Fruit fly (Drosophila melanogaster) whole organism, embryonic: ENCODE data around the gene CycC.

Experiments
- CG11695 ChIP-seq: fragments of 200-800 bp; sonication (Bioruptor generic); IDR thresholded peaks from 3 replicates; pipeline ENCODE4 v1.3.6; 2022; ENCODE audit warnings: missing biosample characterization, missing genetic modification characterization
- CG12155 ChIP-seq: fragments of 200-800 bp; sonication (Bioruptor generic); optimal IDR thresholded peaks from 3 replicates; lab custom pipeline; 2016; ENCODE audit warnings: missing biosample characterization, missing genetic modification characterization
- CG12299 ChIP-seq: fragments of 200-800 bp; sonication (Bioruptor generic); optimal IDR thresholded peaks from 2 replicates; lab custom pipeline; 2018; ENCODE audit warnings: missing biosample characterization, mild to moderate bottlenecking, missing genetic modification characterization
- CG1603 ChIP-seq: fragments of 200-800 bp; sonication (Bioruptor generic); optimal IDR thresholded peaks from 2 replicates; lab custom pipeline; 2019; ENCODE audit warnings: missing biosample characterization, mild to moderate bottlenecking, missing genetic modification characterization, moderate library complexity
- CG1647 ChIP-seq: fragments of 200-800 bp; sonication (Bioruptor generic); optimal IDR thresholded peaks from 3 replicates; lab custom pipeline; 2016; ENCODE audit warnings: missing biosample characterization, missing genetic modification characterization
- CG17802 ChIP-seq: fragments of 200-800 bp; sonication (Bioruptor generic); optimal IDR thresholded peaks from 2 replicates; lab custom pipeline; 2018; ENCODE audit warnings: missing biosample characterization, mild to moderate bottlenecking, missing genetic modification characterization, moderate library complexity
- CG18262 ChIP-seq: fragments of 200-800 bp; optimal IDR thresholded peaks from 3 replicates; lab custom pipeline; 2019; ENCODE audit warnings: missing biosample characterization, mild to moderate bottlenecking, missing genetic modification characterization, moderate library complexity
- CG18619 ChIP-seq: fragments of 200-800 bp; sonication (Bioruptor generic); optimal IDR thresholded peaks from 3 replicates; lab custom pipeline; 2017; ENCODE audit warnings: missing biosample characterization, mild to moderate bottlenecking, missing genetic modification characterization
- CG2116 ChIP-seq: fragments of 200-800 bp; sonication (Bioruptor generic); optimal IDR thresholded peaks from 3 replicates; lab custom pipeline; 2018; ENCODE audit warnings: missing biosample characterization, mild to moderate bottlenecking, missing genetic modification characterization
- CG2712 ChIP-seq: fragments of 200-800 bp; optimal IDR thresholded peaks from 3 replicates; lab custom pipeline; 2019; ENCODE audit warnings: missing biosample characterization, mild to moderate bottlenecking, missing genetic modification characterization, moderate library complexity
- CG30431 ChIP-seq: fragments of 200-800 bp; sonication (Bioruptor generic); optimal IDR thresholded peaks from 2 replicates; lab custom pipeline; 2017; ENCODE audit warnings: missing biosample characterization, missing genetic modification characterization
- CG34224 ChIP-seq: fragments of 200-800 bp; sonication (Bioruptor generic); IDR thresholded peaks from 3 replicates; pipeline ENCODE4 v1.3.6; 2022; ENCODE audit warnings: missing biosample characterization, missing genetic modification characterization; ENCODE audit not compliant: partially characterized antibody
- CG4328 ChIP-seq: fragments of 200-800 bp; sonication (Bioruptor generic); optimal IDR thresholded peaks from 3 replicates; lab custom pipeline; 2017; ENCODE audit warnings: missing biosample characterization, missing genetic modification reagents, missing genetic modification characterization
- CG4854 ChIP-seq: fragments of 200-800 bp; sonication (Bioruptor generic); optimal IDR thresholded peaks from 2 replicates; lab custom pipeline; 2016; ENCODE audit warnings: missing biosample characterization, missing genetic modification characterization, inconsistent platforms
- CG6854 ChIP-seq: fragments of 200-800 bp; sonication (Bioruptor generic); optimal IDR thresholded peaks from 3 replicates; lab custom pipeline; 2017; ENCODE audit warnings: missing biosample characterization, mild to moderate bottlenecking, missing genetic modification characterization
- CG7271 ChIP-seq: fragments of 200-800 bp; sonication (Bioruptor generic); optimal IDR thresholded peaks from 2 replicates; lab custom pipeline; 2018; ENCODE audit warnings: missing biosample characterization, mild to moderate bottlenecking, missing genetic modification characterization, moderate library complexity
- CG8765 ChIP-seq: fragments of 200-800 bp; sonication (Bioruptor generic); IDR thresholded peaks from 2 replicates; pipeline ENCODE4 v1.3.6; 2022; ENCODE audit warnings: missing biosample characterization, missing genetic modification characterization
- CoRest ChIP-seq: fragments of 200-800 bp; sonication (Bioruptor generic); optimal IDR thresholded peaks from 3 replicates; lab custom pipeline; 2018; ENCODE audit warnings: missing biosample characterization, mild to moderate bottlenecking, missing genetic modification characterization, moderate library complexity
- Doc2 ChIP-seq: fragments of 200-800 bp; sonication (Bioruptor generic); IDR thresholded peaks from 2 replicates; pipeline ENCODE4 v1.3.6; 2022; ENCODE audit warnings: missing biosample characterization, missing genetic modification characterization
- Gug ChIP-seq: fragments of 200-800 bp; sonication (Bioruptor generic); IDR thresholded peaks from 4 replicates; pipeline ENCODE4 v1.3.6; 2022; ENCODE audit warnings: missing biosample characterization, missing genetic modification characterization
- Hand ChIP-seq: fragments of 200-800 bp; sonication (Bioruptor generic); optimal IDR thresholded peaks from 2 replicates; lab custom pipeline; 2017; ENCODE audit warnings: mild to moderate bottlenecking, missing biosample characterization, missing genetic modification reagents, missing genetic modification characterization
- HmgD ChIP-seq: fragments of 200-800 bp; sonication (Bioruptor generic); optimal IDR thresholded peaks from 3 replicates; lab custom pipeline; 2016; ENCODE audit warnings: missing biosample characterization, missing genetic modification characterization
- Hr51 ChIP-seq, 2 experiments: fragments of 200-800 bp; sonication (Bioruptor generic); optimal IDR thresholded peaks; 2 replicates in 1 of 2; 3 replicates in 1 of 2; lab custom pipeline; 2016 to 2018; ENCODE audit warnings: missing biosample characterization in 2 of 2, missing genetic modification characterization in 2 of 2, mild to moderate bottlenecking in 1 of 2, moderate library complexity in 1 of 2
- Hsf ChIP-seq: fragments of 200-800 bp; sonication (Bioruptor generic); optimal IDR thresholded peaks from 3 replicates; lab custom pipeline; 2016; ENCODE audit warnings: missing biosample characterization, missing genetic modification characterization
- Med ChIP-seq: fragments of 200-800 bp; sonication (Bioruptor generic); peaks from one replicate; lab custom pipeline; 2016; ENCODE audit warnings: missing biosample characterization, missing genetic modification characterization, mild to moderate bottlenecking, inconsistent platforms, moderate library complexity
- Mrtf ChIP-seq: fragments of 200-800 bp; sonication (Bioruptor generic); IDR thresholded peaks from 3 replicates; pipeline ENCODE4 v1.3.6; 2022; ENCODE audit warnings: missing biosample characterization, missing genetic modification characterization
- Myb ChIP-seq: fragments of 200-800 bp; sonication (Bioruptor generic); optimal IDR thresholded peaks from 2 replicates; lab custom pipeline; 2016; ENCODE audit warnings: missing biosample characterization, missing genetic modification characterization
- NK7.1 ChIP-seq: fragments of 200-800 bp; sonication (Bioruptor generic); optimal IDR thresholded peaks from 3 replicates; lab custom pipeline; 2016; ENCODE audit warnings: missing biosample characterization, missing genetic modification characterization
- PHDP ChIP-seq: fragments of 200-800 bp; sonication (Bioruptor generic); optimal IDR thresholded peaks from 3 replicates; lab custom pipeline; 2018; ENCODE audit warnings: missing biosample characterization, mild to moderate bottlenecking, missing genetic modification characterization, moderate library complexity
- ase ChIP-seq: fragments of 200-800 bp; sonication (Bioruptor generic); IDR thresholded peaks from 3 replicates; pipeline ENCODE4 v1.3.6; 2022; ENCODE audit warnings: missing biosample characterization, missing genetic modification characterization
- dmrt99B ChIP-seq: fragments of 200-800 bp; sonication (Bioruptor generic); optimal IDR thresholded peaks from 2 replicates; lab custom pipeline; 2018; ENCODE audit warnings: missing biosample characterization, mild to moderate bottlenecking, missing genetic modification characterization, moderate library complexity
- emc ChIP-seq: fragments of 200-800 bp; sonication (Bioruptor generic); optimal IDR thresholded peaks from 2 replicates; lab custom pipeline; 2016; ENCODE audit warnings: missing biosample characterization, missing genetic modification characterization
- ken ChIP-seq: fragments of 200-800 bp; sonication (Bioruptor generic); IDR thresholded peaks from 3 replicates; pipeline ENCODE4 v1.3.6; 2022; ENCODE audit warnings: missing biosample characterization, missing genetic modification characterization
- klu ChIP-seq: fragments of 200-800 bp; sonication (Bioruptor generic); IDR thresholded peaks from 2 replicates; pipeline ENCODE4 v1.3.6; 2022; ENCODE audit warnings: missing biosample characterization, missing genetic modification characterization
- kni ChIP-seq: fragments of 200-800 bp; sonication (Bioruptor generic); optimal IDR thresholded peaks from 3 replicates; lab custom pipeline; 2017; ENCODE audit warnings: mild to moderate bottlenecking, missing biosample characterization, missing genetic modification reagents, missing genetic modification characterization
- lola ChIP-seq, 3 experiments: fragments of >200 bp in 2 of 3; fragments of 200-800 bp in 1 of 3; sonication (Bioruptor generic) in 1 of 3; optimal IDR thresholded peaks; 2 replicates each; lab custom pipeline; 2017 to 2019; ENCODE audit warnings: missing biosample characterization in 3 of 3, missing genetic modification characterization in 3 of 3, mild to moderate bottlenecking in 1 of 3, moderate library complexity in 1 of 3
- odd ChIP-seq: fragments of 200-800 bp; sonication (Bioruptor generic); optimal IDR thresholded peaks from 2 replicates; lab custom pipeline; 2017; ENCODE audit warnings: missing biosample characterization, mild to moderate bottlenecking, missing genetic modification characterization
- p53 ChIP-seq: fragments of 200-800 bp; sonication (Bioruptor generic); optimal IDR thresholded peaks from 2 replicates; lab custom pipeline; 2016; ENCODE audit warnings: missing biosample characterization, missing genetic modification characterization
- pzg ChIP-seq: fragments of 200-800 bp; sonication (Bioruptor generic); optimal IDR thresholded peaks from 3 replicates; lab custom pipeline; 2018; ENCODE audit warnings: missing biosample characterization, mild to moderate bottlenecking, missing genetic modification characterization, moderate library complexity
- rib ChIP-seq: fragments of 200-800 bp; sonication (Bioruptor generic); IDR thresholded peaks from 2 replicates; pipeline ENCODE4 v1.3.6; 2022; ENCODE audit warnings: missing biosample characterization, missing genetic modification characterization
- ro ChIP-seq: fragments of 200-800 bp; sonication (Bioruptor generic); IDR thresholded peaks from 2 replicates; pipeline ENCODE4 v1.3.6; 2022; ENCODE audit warnings: missing biosample characterization, missing genetic modification characterization
- ssp ChIP-seq: fragments of 200-800 bp; sonication (Bioruptor generic); IDR thresholded peaks from 2 replicates; pipeline ENCODE4 v1.3.6; 2022; ENCODE audit warnings: missing biosample characterization, missing genetic modification characterization
- tgo ChIP-seq: fragments of 200-800 bp; sonication (Bioruptor generic); IDR thresholded peaks from 3 replicates; pipeline ENCODE4 v1.3.6; 2022; ENCODE audit warnings: missing biosample characterization, missing genetic modification characterization
- tll ChIP-seq, 2 experiments: fragments of 200-800 bp in 1 of 2; fragments of >200 bp in 1 of 2; sonication (Bioruptor generic) in 1 of 2; optimal IDR thresholded peaks; 2 replicates each; lab custom pipeline; 2017 to 2019; ENCODE audit warnings: missing biosample characterization in 2 of 2, missing genetic modification characterization in 2 of 2, mild to moderate bottlenecking in 1 of 2, moderate library complexity in 1 of 2
- tna ChIP-seq: fragments of 200-800 bp; sonication (Bioruptor generic); IDR thresholded peaks from 2 replicates; pipeline ENCODE4 v1.3.6; 2022; ENCODE audit warnings: missing biosample characterization, missing genetic modification characterization; ENCODE audit not compliant: partially characterized antibody
- trh ChIP-seq: fragments of 200-800 bp; sonication (Bioruptor generic); optimal IDR thresholded peaks from 2 replicates; lab custom pipeline; 2016; ENCODE audit warnings: missing biosample characterization, missing genetic modification characterization
- zen ChIP-seq: fragments of 200-800 bp; sonication (Bioruptor generic); optimal IDR thresholded peaks from 3 replicates; lab custom pipeline; 2018; ENCODE audit warnings: missing biosample characterization, mild to moderate bottlenecking, missing genetic modification characterization, moderate library complexity

Gene CycC

DNA sequence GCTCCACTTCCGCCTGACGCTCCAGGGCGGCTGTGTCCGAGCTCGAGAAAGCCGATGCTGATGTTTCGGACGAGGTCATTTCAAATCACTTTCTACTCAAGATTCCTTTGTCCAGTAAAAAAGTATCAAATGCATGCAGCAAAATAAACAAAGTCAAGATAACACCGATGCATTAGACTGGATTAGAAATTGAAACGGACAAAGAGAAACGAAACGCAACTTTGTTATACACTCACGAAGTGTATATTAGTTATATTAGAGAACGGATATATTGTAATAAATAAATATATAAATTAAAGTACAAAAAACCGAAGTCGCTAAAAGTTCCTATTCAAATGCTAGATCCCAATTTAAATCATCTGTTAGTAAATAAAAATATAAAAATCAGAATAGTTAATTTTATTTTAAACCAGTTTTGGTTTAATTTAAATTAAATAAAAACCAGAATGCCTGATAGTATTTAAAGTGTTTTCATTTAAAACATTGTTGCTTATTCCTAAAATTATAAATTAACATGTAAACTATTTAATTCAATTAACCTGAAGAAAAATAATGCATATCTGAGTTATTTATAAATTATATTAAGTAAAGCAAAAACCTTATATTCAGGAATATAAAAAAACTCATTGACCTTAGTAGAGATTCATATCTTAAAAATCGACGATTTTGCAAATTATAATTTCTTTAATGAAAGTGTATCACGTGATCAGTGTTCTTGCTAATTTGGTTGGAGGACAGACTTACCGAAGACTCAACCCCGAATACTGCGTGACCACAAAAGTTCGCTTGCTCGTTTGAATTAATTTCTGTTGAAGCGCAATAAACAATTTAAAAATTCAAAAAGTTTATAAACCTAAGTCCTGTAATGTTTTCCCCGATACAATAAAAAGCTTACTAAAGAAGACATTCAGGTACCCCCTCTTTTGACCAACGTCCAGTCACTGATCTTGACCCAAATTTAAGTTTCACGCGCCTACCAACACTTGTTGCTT lies 4.1 kb upstream of the CycC start, which contains the start of gene Dph2 (continued):
- TF ChIP-seq Gug (GFP tag; lab: Robert Waterston, UW) (peak; percentile 33; the same call in 2 of the 4 replicates), Doc2 (GFP tag; lab: Robert Waterston, UW) (no peak), CG18262 (tag; lab: Kevin White, UChicago) (peak; percentile 91), CG11695 (peak; percentile 86), tll (GFP tag; optimal IDR thresholded peaks at IDR 0.05; lab: Kevin White, UChicago) (no peak), CG2116 (GFP tag; lab: Kevin White, UChicago) (peak; percentile 58), lola (GFP tag; optimal IDR thresholded peaks at IDR 0.05; lab: Kevin White, UChicago) (peak in 1 of 3 experiments; percentile 73), CG8765 (GFP tag; lab: Robert Waterston, UW) (no peak), CG6854 (GFP tag; lab: Kevin White, UChicago) (no peak), Myb (GFP tag; lab: Kevin White, UChicago) (peak; percentile 95), p53 (GFP tag; lab: Kevin White, UChicago) (peak; percentile 14), CG12299 (peak; percentile 66), ken (peak; percentile 74), Hr51 (GFP tag; optimal IDR thresholded peaks at IDR 0.05; lab: Kevin White, UChicago) (peak in 1 of 2 experiments; percentile 87), tna (GFP tag; lab: Robert Waterston, UW) (no peak), Hand (GFP tag; lab: Kevin White, UChicago) (no peak), CG12155 (GFP tag; lab: Kevin White, UChicago) (peak; percentile 35), Mrtf (GFP tag; lab: Robert Waterston, UW) (peak; percentile 47; the same call in 1 of the 3 replicates), dmrt99B (tag; lab: Kevin White, UChicago) (peak; percentile 81), ssp (GFP tag; lab: Robert Waterston, UW) (peak; percentile 78), CG2712 (tag; lab: Kevin White, UChicago) (peak; percentile 89), CG30431 (GFP tag; lab: Kevin White, UChicago) (no peak), pzg (GFP tag; lab: Kevin White, UChicago) (peak; percentile 58), CG17802 (tag; lab: Kevin White, UChicago) (peak; percentile 56), zen (peak; percentile 31), CG34224 (no peak), NK7.1 (GFP tag; lab: Kevin White, UChicago) (no peak), PHDP (peak; percentile 80), tgo (peak; percentile 82), CG18619 (peak; percentile 56), trh (no peak), CG7271 (tag; lab: Kevin White, UChicago) (peak; percentile 62), CG4854 (GFP tag; lab: Kevin White, UChicago) (peak; percentile 11), CoRest (tag; lab: Kevin White, UChicago) (peak; percentile 87), Hsf (GFP tag; lab: Kevin White, UChicago) (peak; percentile 45), HmgD (peak; percentile 12), ro (GFP tag; lab: Robert Waterston, UW) (peak; percentile 22; the same call in 1 of the 2 replicates), odd (GFP tag; lab: Kevin White, UChicago) (no peak), Med (GFP tag; lab: Kevin White, UChicago) (peak; percentile 89), rib (GFP tag; lab: Robert Waterston, UW) (peak; percentile 53; the same call in 1 of the 2 replicates), CG4328 (GFP tag; lab: Kevin White, UChicago) (peak; percentile 57), klu (peak; percentile 40; the same call in 1 of the 2 replicates), CG1603 (tag; lab: Kevin White, UChicago) (peak; percentile 100), ase (GFP tag; lab: Robert Waterston, UW) (peak; percentile 79; the same call in 2 of the 3 replicates), kni (GFP tag; lab: Kevin White, UChicago) (peak; percentile 67), emc (no peak), CG1647 (GFP tag; lab: Kevin White, UChicago) (no peak)
